Worm (Caenorhabditis elegans): ENCODE measurements around the gene coa-4.

DNA sequence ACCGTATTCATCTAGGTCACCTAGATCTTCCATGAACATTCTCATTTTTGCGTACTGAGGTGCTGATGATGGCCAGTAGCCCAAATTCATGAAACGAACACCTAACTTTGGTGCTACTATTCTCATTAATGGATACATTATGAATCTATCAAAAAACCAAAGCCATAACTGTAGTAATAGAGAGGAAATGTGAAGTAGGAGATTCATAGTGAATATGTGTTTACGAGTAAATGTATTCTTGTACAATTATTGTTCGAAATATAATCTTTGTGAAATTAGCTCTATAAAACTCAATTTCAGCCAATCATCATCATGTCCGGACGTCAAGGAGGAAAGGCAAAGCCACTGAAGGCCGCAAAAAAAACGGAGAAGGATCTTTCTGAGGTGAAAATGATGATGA, 16.3 kb downstream of the coa-4 start, which contains the start of the genes F49C12.11 and nemt-1:
- TF ChIP-seq ama-1 (optimal IDR thresholded peaks at IDR 0.05) (no peak), lin-15B (tag; optimal IDR thresholded peaks at IDR 0.05) (no peak), aha-1 (tag) (no peak), unc-62 (GFP tag; optimal IDR thresholded peaks at IDR 0.05 in 1 of 2) (no peak), unc-62 (tag; optimal IDR thresholded peaks at IDR 0.05) (no peak), Y5F2A.4 (GFP tag; optimal IDR thresholded peaks at IDR 0.05) (no peak), zfp-2 (tag; optimal IDR thresholded peaks at IDR 0.05) (no peak)

Measured in whole organism, L4 larva.